Fruit fly (Drosophila melanogaster) whole organism, larva: ENCODE measurements around the gene nAChRalpha4.

ENCODE experiments used
- noc ChIP-seq: fragments of 200-800 bp; sonication (Bioruptor generic); optimal IDR thresholded peaks from 3 replicates; lab custom pipeline; 2019; ENCODE audit warnings: missing biosample characterization, mild to moderate bottlenecking, missing genetic modification characterization, moderate library complexity

The nAChRalpha4 gene

dm6 chr3L:23206424-23206823 lies at the start of gene nAChRalpha4:
nAChRalpha4 (plus strand) TSS chr3L:23206669.
- TF ChIP-seq noc, result no peak

dm6 chr3L:23174146-23174545 lies 32.3 kb upstream of the nAChRalpha4 start, which contains the start of gene CG34031:
CG34031 (plus strand) TSS chr3L:23174446.
- no peak for TF ChIP-seq noc

- TF ChIP-seq noc, result no peak
Measured at dm6 chr3L:23207061-23207460, 592 bp downstream of the nAChRalpha4 start.

- TF ChIP-seq noc, result no peak
Measured at dm6 chr3L:23214158-23214557, 7.7 kb downstream of the nAChRalpha4 start.

dm6 chr3L:23240917-23241316 lies 34.4 kb downstream of the nAChRalpha4 start:
- TF ChIP-seq noc, result no peak

- no peak for TF ChIP-seq noc
Measured at dm6 chr3L:23249027-23249426, 42.6 kb downstream of the nAChRalpha4 start.

- no peak for TF ChIP-seq noc
Measured at dm6 chr3L:23250598-23250997, 44.1 kb downstream of the nAChRalpha4 start.

- no peak for TF ChIP-seq noc
Measured at dm6 chr3L:23258495-23258894, 52.0 kb downstream of the nAChRalpha4 start.

dm6 chr3L:23259920-23260319 lies 53.5 kb downstream of the nAChRalpha4 start:
- TF ChIP-seq noc, result no peak

dm6 chr3L:23262563-23262962 lies 56.1 kb downstream of the nAChRalpha4 start:
- no peak for TF ChIP-seq noc

dm6 chr3L:23278131-23278530 lies 71.7 kb downstream of the nAChRalpha4 start:
- TF ChIP-seq noc, result no peak

- TF ChIP-seq noc, result no peak
Measured at dm6 chr3L:23279021-23279639, 72.7 kb downstream of the nAChRalpha4 start.

- no peak for TF ChIP-seq noc
Measured at dm6 chr3L:23336557-23336956, 130.1 kb downstream of the nAChRalpha4 start.
